Worm (Caenorhabditis elegans): ENCODE results near the gene pck-3.

ce11 chrIV:5886605-5887004, 9.8 kb upstream of the pck-3 start:
- TF ChIP-seq sea-2 (GFP tag; optimal IDR thresholded peaks at IDR 0.05) (no peak), pha-4 (tag; optimal IDR thresholded peaks at IDR 0.05) (no peak), nhr-12 (tag; optimal IDR thresholded peaks at IDR 0.05) (no peak), jun-1 (tag; optimal IDR thresholded peaks at IDR 0.05) (no peak), nhr-11 (tag; optimal IDR thresholded peaks at IDR 0.05) (no peak), ama-1 (optimal IDR thresholded peaks at IDR 0.05) (no peak), nhr-28 (tag; optimal IDR thresholded peaks at IDR 0.05) (no peak)

Measured in whole organism, L3 larva.